Worm (Caenorhabditis elegans) whole organism, L4 larva: ENCODE measurements around the gene mrps-5.

Experiments
- lin-13 ChIP-seq: fragments of 150-350 bp; optimal IDR thresholded peaks from 2 replicates; lab custom pipeline; 2014; ENCODE audit warnings: missing biosample characterization, missing genetic modification reagents, missing genetic modification characterization
- skn-1 ChIP-seq: fragments of 150-350 bp; optimal IDR thresholded peaks from 2 replicates; lab custom pipeline; 2014; ENCODE audit warnings: missing biosample characterization, missing genetic modification characterization

ce11 chrV:12534941-12535340, 28.3 kb upstream of the mrps-5 start:
- TF ChIP-seq skn-1 (tag; lab: Kevin White, UChicago) (no peak), lin-13 (GFP tag; lab: Kevin White, UChicago) (no peak)
